Fruit fly (Drosophila melanogaster) Kc167 (cell line): ENCODE results near the gene CG3764.

Experiments used
- Myc ChIP-seq: fragments of >200 bp; optimal IDR thresholded peaks from 2 replicates; lab custom pipeline; 2017; ENCODE audit warnings: missing external identifiers
- Sin3A ChIP-seq: fragments of >200 bp; optimal IDR thresholded peaks from 2 replicates; lab custom pipeline; 2018; ENCODE audit warnings: missing external identifiers
- h ChIP-seq: fragments of >200 bp; optimal IDR thresholded peaks from 3 replicates; lab custom pipeline; 2018; ENCODE audit warnings: missing external identifiers
- insv ChIP-seq: fragments of >200 bp; optimal IDR thresholded peaks from 3 replicates; lab custom pipeline; 2018; ENCODE audit warnings: missing external identifiers
- psq ChIP-seq: fragments of >200 bp; optimal IDR thresholded peaks from 2 replicates; lab custom pipeline; 2017; ENCODE audit warnings: missing external identifiers
- ttk ChIP-seq: sonication (Bioruptor generic); optimal IDR thresholded peaks from 2 replicates; lab custom pipeline; 2017; ENCODE audit warnings: missing external identifiers

DNA sequence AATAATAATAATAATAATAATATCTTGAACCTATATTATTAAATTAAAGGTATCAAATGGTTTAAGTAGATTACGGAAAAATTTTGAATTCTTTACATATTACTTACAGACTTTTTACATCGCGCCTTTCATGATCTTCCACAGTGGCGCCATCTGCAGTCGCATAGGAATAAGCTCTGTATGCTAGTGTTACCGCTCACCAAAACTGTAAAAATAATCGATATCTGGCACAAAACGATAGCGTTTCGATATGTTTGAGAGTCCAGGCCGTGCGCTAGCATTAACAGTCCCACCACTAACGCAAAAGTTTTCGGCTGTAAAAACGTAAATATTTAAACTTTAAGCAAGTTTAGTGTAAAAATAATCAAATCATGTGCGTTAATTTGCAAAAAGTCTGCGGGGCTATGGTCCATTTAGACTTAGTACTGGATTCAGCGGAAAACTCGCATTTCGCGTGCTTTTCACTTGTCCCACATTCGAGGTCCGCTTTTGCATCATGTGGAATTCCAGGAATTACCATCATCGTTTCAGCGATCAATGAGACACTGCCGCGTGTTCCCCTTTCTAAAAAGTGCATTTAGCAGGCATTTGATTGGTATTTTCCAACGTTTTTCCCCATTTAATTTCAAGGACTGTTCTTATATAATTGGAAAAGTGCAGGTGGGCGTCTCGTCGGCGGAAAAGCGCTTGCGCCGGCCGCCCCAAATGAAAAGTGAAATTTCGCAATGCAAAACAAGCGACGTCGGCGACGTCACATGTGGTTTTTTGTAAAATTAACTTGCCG is 57.0 kb downstream of the CG3764 start:
- no peak for TF ChIP-seq h (lab: Kevin White, UChicago)
- TF ChIP-seq insv (lab: Kevin White, UChicago) = no peak
- TF ChIP-seq psq (lab: Kevin White, UChicago) = no peak
- no peak for TF ChIP-seq Sin3A (lab: Kevin White, UChicago)
- no peak for TF ChIP-seq ttk (lab: Kevin White, UChicago)
- TF ChIP-seq Myc (lab: Kevin White, UChicago) = no peak
